Worm (Caenorhabditis elegans): Measurements from ENCODE around the gene C30G12.6.
A peak's percentile ranks its signal among the peaks of the same experiment; 100 is the strongest.

C30G12.6 gene

ce11 chrII:7326997-7327396, 31.2 kb upstream of the C30G12.6 start:
- no peak for TF ChIP-seq C38D4.7 (GFP tag; optimal IDR thresholded peaks at IDR 0.05)
- no peak for TF ChIP-seq fax-1 (tag; optimal IDR thresholded peaks at IDR 0.05)
- peak; percentile 30 for TF ChIP-seq ceh-19 (GFP tag; optimal IDR thresholded peaks at IDR 0.05)
- TF ChIP-seq ceh-34 (tag; optimal IDR thresholded peaks at IDR 0.05) = peak; percentile 79
- no peak for TF ChIP-seq Y22D7AL.16 (tag; optimal IDR thresholded peaks at IDR 0.05)
- peak; percentile 29 for TF ChIP-seq fkh-10 (GFP tag; optimal IDR thresholded peaks at IDR 0.05)
- peak; percentile 8 for TF ChIP-seq unc-55 (GFP tag; optimal IDR thresholded peaks at IDR 0.05)
- peak; percentile 68 for TF ChIP-seq unc-42 (tag; optimal IDR thresholded peaks at IDR 0.05)
- TF ChIP-seq hlh-6 (tag; optimal IDR thresholded peaks at IDR 0.05) = no peak
- TF ChIP-seq madf-2 (tag; optimal IDR thresholded peaks at IDR 0.05) = no peak
- TF ChIP-seq hlh-15 (tag; optimal IDR thresholded peaks at IDR 0.05) = no peak
- no peak for TF ChIP-seq hlh-8 (tag; optimal IDR thresholded peaks at IDR 0.05)
- peak; percentile 11 for TF ChIP-seq tbx-2 (tag; optimal IDR thresholded peaks at IDR 0.05)
- no peak for TF ChIP-seq mec-3 (tag; optimal IDR thresholded peaks at IDR 0.05; ENCODE audit: borderline replicate concordance)
- TF ChIP-seq ref-2 (tag; optimal IDR thresholded peaks at IDR 0.05) = no peak
- TF ChIP-seq ztf-16 (tag; optimal IDR thresholded peaks at IDR 0.05) = no peak
- no peak for TF ChIP-seq ceh-2 (tag; optimal IDR thresholded peaks at IDR 0.05)
- TF ChIP-seq nhr-232 (tag; optimal IDR thresholded peaks at IDR 0.05) = no peak
- no peak for TF ChIP-seq dmd-4 (tag; optimal IDR thresholded peaks at IDR 0.05; ENCODE audit: borderline replicate concordance)
- no peak for TF ChIP-seq hlh-30 (tag; optimal IDR thresholded peaks at IDR 0.05; ENCODE audit: insufficient read depth)
- no peak for TF ChIP-seq C08G9.2 (tag; optimal IDR thresholded peaks at IDR 0.05)
- TF ChIP-seq T23F11.4 (GFP tag; optimal IDR thresholded peaks at IDR 0.05) = no peak
- TF ChIP-seq pax-1 (tag; optimal IDR thresholded peaks at IDR 0.05) = no peak
- peak; percentile 25 for TF ChIP-seq nfya-1 (tag; optimal IDR thresholded peaks at IDR 0.05)
- peak; percentile 81 for TF ChIP-seq ceh-18 (tag; optimal IDR thresholded peaks at IDR 0.05)
- TF ChIP-seq ceh-31 (tag; optimal IDR thresholded peaks at IDR 0.05) = peak; percentile 63
- no peak for TF ChIP-seq ceh-14 (tag; optimal IDR thresholded peaks at IDR 0.05)
- no peak for TF ChIP-seq elt-4 (tag; optimal IDR thresholded peaks at IDR 0.05)
- TF ChIP-seq ets-4 (tag; optimal IDR thresholded peaks at IDR 0.05) = no peak

- TF ChIP-seq sox-2 (GFP tag; IDR thresholded peaks at IDR 0.05) = no peak
- peak; percentile 25 for TF ChIP-seq unc-42 (tag; optimal IDR thresholded peaks at IDR 0.05)
Observed at ce11 chrII:7326199-7326598, 30.4 kb upstream of the C30G12.6 start.

ce11 chrII:7325063-7325480, 29.3 kb upstream of the C30G12.6 start:
- TF ChIP-seq fkh-6 (tag; optimal IDR thresholded peaks at IDR 0.05) (no peak), madf-2 (tag; optimal IDR thresholded peaks at IDR 0.05) (no peak), lin-11 (tag; optimal IDR thresholded peaks at IDR 0.05) (no peak), hlh-15 (tag; optimal IDR thresholded peaks at IDR 0.05) (no peak), mec-3 (tag; optimal IDR thresholded peaks at IDR 0.05; ENCODE audit: borderline replicate concordance) (no peak), ceh-2 (tag; optimal IDR thresholded peaks at IDR 0.05) (no peak), pha-4 (tag; optimal IDR thresholded peaks at IDR 0.05) (no peak), dmd-4 (tag; optimal IDR thresholded peaks at IDR 0.05; ENCODE audit: borderline replicate concordance) (no peak), unc-3 (GFP tag; conservative IDR thresholded peaks at IDR 0.05) (no peak), unc-3 (tag; optimal IDR thresholded peaks at IDR 0.05) (no peak), ahr-1 (tag; optimal IDR thresholded peaks at IDR 0.05) (no peak), lim-6 (tag; optimal IDR thresholded peaks at IDR 0.05) (no peak), fax-1 (tag; optimal IDR thresholded peaks at IDR 0.05) (no peak)

ce11 chrII:7323925-7324324, 28.1 kb upstream of the C30G12.6 start, which contains the start of gene F21D12.3:
F21D12.3 (minus strand) TSS chrII:7324025.
- TF ChIP-seq nhr-11 (tag; optimal IDR thresholded peaks at IDR 0.05) (no peak), C38D4.7 (GFP tag; optimal IDR thresholded peaks at IDR 0.05) (no peak), Y22D7AL.16 (tag; optimal IDR thresholded peaks at IDR 0.05) (no peak), hlh-6 (tag; optimal IDR thresholded peaks at IDR 0.05) (no peak), sdc-2 (tag; optimal IDR thresholded peaks at IDR 0.05) (no peak), ceh-31 (tag; optimal IDR thresholded peaks at IDR 0.05) (no peak), ceh-22 (tag; optimal IDR thresholded peaks at IDR 0.05) (no peak), ceh-24 (tag; optimal IDR thresholded peaks at IDR 0.05) (no peak), zip-5 (tag; optimal IDR thresholded peaks at IDR 0.05) (no peak), hlh-8 (tag; optimal IDR thresholded peaks at IDR 0.05) (no peak)
